Worm (Caenorhabditis elegans) whole organism, midembryonic: ENCODE measurements around the gene C35B1.2.

Source experiments
- flt-1 ChIP-seq: fragments of 200-800 bp; sonication (Bioruptor generic); IDR thresholded peaks from 2 replicates; pipeline ENCODE4 v1.3.6; 2022; ENCODE audit warnings: missing genetic modification characterization, missing compliant biosample characterization
- ztf-29 ChIP-seq: fragments of 200-800 bp; sonication (Bioruptor generic); IDR thresholded peaks from 2 replicates; pipeline ENCODE4 v1.3.6; 2022; ENCODE audit warnings: missing genetic modification reagents, missing genetic modification characterization, missing compliant biosample characterization

ce11 chrIV:4147891-4148290 is 61.9 kb downstream of the C35B1.2 start:
- TF ChIP-seq flt-1 (GFP tag; lab: Robert Waterston, UW) (no peak), ztf-29 (GFP tag; lab: Robert Waterston, UW) (no peak)
